Worm (Caenorhabditis elegans): Measurements from ENCODE around the gene F54H12.5.

F54H12.5 gene

DNA sequence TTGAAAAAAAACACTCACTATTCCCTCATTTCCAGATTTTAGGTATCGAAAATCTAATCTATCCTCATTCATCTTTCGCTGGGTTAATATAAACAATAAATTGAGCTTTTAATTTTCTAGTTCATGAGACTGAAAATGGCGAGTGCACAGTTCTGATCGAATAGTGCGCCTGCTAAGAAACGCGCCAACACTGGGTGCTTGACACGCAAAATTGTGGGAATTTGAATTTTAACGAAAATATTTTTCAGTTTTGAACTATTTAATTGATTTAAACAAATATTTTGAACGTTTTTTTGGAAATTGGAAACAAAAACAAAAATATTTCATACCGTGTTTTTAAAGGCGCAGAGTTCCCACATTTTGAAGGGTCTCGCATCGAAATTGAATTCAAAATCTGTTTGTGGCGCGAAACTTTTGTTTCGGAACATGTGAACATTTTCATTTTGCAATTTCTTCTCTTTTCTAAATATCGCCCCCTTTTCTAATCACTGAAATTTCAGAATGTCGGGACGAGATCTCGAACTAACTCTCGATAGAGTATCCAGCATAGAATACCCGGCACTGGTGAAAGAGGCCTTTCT lies 43.3 kb downstream of the F54H12.5 start, which contains the start of the genes C29E4.13 and npp-15 (continued):
- TF ChIP-seq dpl-1 (GFP tag; optimal IDR thresholded peaks at IDR 0.05): peak; percentile 56 to 87 (median 83)
- TF ChIP-seq lin-39 (tag; optimal IDR thresholded peaks at IDR 0.05): peak; percentile 29
- no peak for TF ChIP-seq ceh-63 (GFP tag; optimal IDR thresholded peaks at IDR 0.05)
- TF ChIP-seq tlp-1 (tag; optimal IDR thresholded peaks at IDR 0.05): no peak
- no peak for TF ChIP-seq egl-27 (tag; optimal IDR thresholded peaks at IDR 0.05)
- TF ChIP-seq jun-1 (tag; optimal IDR thresholded peaks at IDR 0.05): no peak
- no peak for TF ChIP-seq elt-3 (tag; optimal IDR thresholded peaks at IDR 0.05)
- TF ChIP-seq egl-13 (tag; optimal IDR thresholded peaks at IDR 0.05): no peak
- peak; percentile 34 for TF ChIP-seq swsn-7 (tag; optimal IDR thresholded peaks at IDR 0.05)
- no peak for TF ChIP-seq ama-1 (optimal IDR thresholded peaks at IDR 0.05)
- no peak for TF ChIP-seq irx-1 (tag; optimal IDR thresholded peaks at IDR 0.05)
- no peak for TF ChIP-seq hpl-2 (GFP tag; optimal IDR thresholded peaks at IDR 0.05)
- no peak for TF ChIP-seq pqm-1 (tag; optimal IDR thresholded peaks at IDR 0.05)
- TF ChIP-seq snpc-4 (tag; optimal IDR thresholded peaks at IDR 0.05): no peak
- no peak for TF ChIP-seq isw-1 (GFP tag; IDR thresholded peaks at IDR 0.05)
- no peak for TF ChIP-seq sup-37 (GFP tag; optimal IDR thresholded peaks at IDR 0.05)
- TF ChIP-seq ztf-4 (tag; optimal IDR thresholded peaks at IDR 0.05): no peak
- no peak for TF ChIP-seq zip-4 (GFP tag; optimal IDR thresholded peaks at IDR 0.05)
- TF ChIP-seq nhr-77 (tag; optimal IDR thresholded peaks at IDR 0.05): no peak
- no peak for TF ChIP-seq unc-130 (tag; optimal IDR thresholded peaks at IDR 0.05)
- peak; percentile 64 to 81 for TF ChIP-seq efl-1 (optimal IDR thresholded peaks at IDR 0.05)
- peak; percentile 83 to 98 for TF ChIP-seq efl-1 (GFP tag; optimal IDR thresholded peaks at IDR 0.05 in 1 of 2)
- peak; percentile 33 for TF ChIP-seq blmp-1 (tag; optimal IDR thresholded peaks at IDR 0.05)
- no peak for TF ChIP-seq nhr-237 (tag; optimal IDR thresholded peaks at IDR 0.05)
- TF ChIP-seq fos-1 (tag; optimal IDR thresholded peaks at IDR 0.05): no peak
- TF ChIP-seq fkh-10 (GFP tag; optimal IDR thresholded peaks at IDR 0.05): no peak
- TF ChIP-seq alr-1 (tag; optimal IDR thresholded peaks at IDR 0.05; ENCODE audit: borderline replicate concordance): no peak
- TF ChIP-seq unc-30 (tag; optimal IDR thresholded peaks at IDR 0.05): no peak
- no peak for TF ChIP-seq unc-98 (GFP tag; IDR thresholded peaks at IDR 0.05)
- TF ChIP-seq ceh-88 (GFP tag; IDR thresholded peaks at IDR 0.05): no peak
- TF ChIP-seq lin-13 (GFP tag; optimal IDR thresholded peaks at IDR 0.05): no peak
- TF ChIP-seq elt-2 (tag; optimal IDR thresholded peaks at IDR 0.05): no peak
- TF ChIP-seq pax-3 (tag; optimal IDR thresholded peaks at IDR 0.05): no peak
- peak in 1 of 3 experiments; percentile 35 for TF ChIP-seq ceh-82 (tag; optimal IDR thresholded peaks at IDR 0.05)
- no peak for TF ChIP-seq efl-3 (GFP tag; optimal IDR thresholded peaks at IDR 0.05)
- no peak for TF ChIP-seq nhr-28 (tag; optimal IDR thresholded peaks at IDR 0.05)
- TF ChIP-seq nhr-85 (tag): no peak
- no peak for TF ChIP-seq zag-1 (tag; optimal IDR thresholded peaks at IDR 0.05)
- peak; percentile 44 for TF ChIP-seq F16B12.6 (tag; optimal IDR thresholded peaks at IDR 0.05)
- TF ChIP-seq mdl-1 (tag; optimal IDR thresholded peaks at IDR 0.05): peak in 1 of 2 experiments; percentile 17
- peak; percentile 18 for TF ChIP-seq lin-15B (tag; optimal IDR thresholded peaks at IDR 0.05)
- TF ChIP-seq xbp-1 (tag; optimal IDR thresholded peaks at IDR 0.05): peak; percentile 39
- TF ChIP-seq ztf-11 (tag; optimal IDR thresholded peaks at IDR 0.05): no peak
- TF ChIP-seq pag-3 (tag; optimal IDR thresholded peaks at IDR 0.05; ENCODE audit: borderline replicate concordance, insufficient read depth): no peak
- TF ChIP-seq lin-35 (GFP tag; optimal IDR thresholded peaks at IDR 0.05): peak; percentile 74 to 87
- TF ChIP-seq fkh-4 (tag; optimal IDR thresholded peaks at IDR 0.05; ENCODE audit: borderline replicate concordance): no peak
